Fruit fly (Drosophila melanogaster) S2 (cell line): ENCODE data around the gene ova.

Source experiments
- CG8478 ChIP-seq: fragments of >200 bp; optimal IDR thresholded peaks from 2 replicates; lab custom pipeline; 2018
- CTCF ChIP-seq, 2 experiments: fragments of >200 bp; optimal IDR thresholded peaks; 2 replicates each; lab custom pipeline; 2018

dm6 chr2L:10231092-10231494, 399 bp downstream of the ova start:
- TF ChIP-seq CG8478 (no peak), CTCF (optimal IDR thresholded peaks at IDR 0.05; lab: Kevin White, UChicago) (no peak)
